Worm (Caenorhabditis elegans) whole organism, L3 larva: ENCODE results near the gene C53B7.2.
A peak's percentile ranks its signal among the peaks of the same experiment; 100 is the strongest.
"Not testable (repeated sequence)": the region's sequence is repeated elsewhere in the genome, so short reads cannot be mapped to it uniquely, and the experiment has no call there.

Experiments used
- daf-12 ChIP-seq: fragments of 150-350 bp; optimal IDR thresholded peaks from 2 replicates; lab custom pipeline; 2014; ENCODE audit warnings: missing biosample characterization, missing genetic modification reagents, missing genetic modification characterization
- elt-1 ChIP-seq: fragments of 150-350 bp; optimal IDR thresholded peaks from 2 replicates; lab custom pipeline; 2014; ENCODE audit warnings: missing biosample characterization, missing genetic modification characterization
- elt-2 ChIP-seq: sonication (generic microtip); optimal IDR thresholded peaks from 2 replicates; lab custom pipeline; 2016; ENCODE audit warnings: missing genetic modification reagents, mild to moderate bottlenecking, missing genetic modification characterization, missing compliant biosample characterization
- elt-3 ChIP-seq, 3 experiments: fragments of 150-350 bp in 1 of 3; sonication (generic microtip) in 2 of 3; optimal IDR thresholded peaks; 2 replicates in 2 of 3; 4 replicates in 1 of 3; lab custom pipeline; 2014 to 2017; ENCODE audit warnings: missing biosample characterization in 3 of 3, missing genetic modification characterization in 3 of 3
- fkh-10 ChIP-seq: sonication (generic microtip); optimal IDR thresholded peaks from 2 replicates; lab custom pipeline; 2017; ENCODE audit warnings: missing biosample characterization, missing genetic modification reagents, missing genetic modification characterization
- fos-1 ChIP-seq: fragments of 150-350 bp; optimal IDR thresholded peaks from 2 replicates; lab custom pipeline; 2014; ENCODE audit warnings: missing biosample characterization, missing genetic modification characterization
- jun-1 ChIP-seq: fragments of 150-350 bp; optimal IDR thresholded peaks from 2 replicates; lab custom pipeline; 2014; ENCODE audit warnings: missing biosample characterization, missing genetic modification reagents, missing genetic modification characterization
- lin-15B ChIP-seq: fragments of 150-350 bp; optimal IDR thresholded peaks from 2 replicates; lab custom pipeline; 2014; ENCODE audit warnings: missing biosample characterization, missing genetic modification characterization
- lin-39 ChIP-seq: fragments of 150-350 bp; optimal IDR thresholded peaks from 2 replicates; lab custom pipeline; 2018; ENCODE audit warnings: missing biosample characterization, missing genetic modification reagents, missing genetic modification characterization
- lsy-12 ChIP-seq: sonication (generic microtip); optimal IDR thresholded peaks from 2 replicates; lab custom pipeline; 2016; ENCODE audit warnings: mild to moderate bottlenecking, missing genetic modification characterization, missing compliant biosample characterization
- mdl-1 ChIP-seq: fragments of 150-350 bp; optimal IDR thresholded peaks from 2 replicates; lab custom pipeline; 2014; ENCODE audit warnings: missing biosample characterization, missing genetic modification characterization
- nfya-1 ChIP-seq: sonication (generic microtip); optimal IDR thresholded peaks from 2 replicates; lab custom pipeline; 2017; ENCODE audit warnings: missing genetic modification characterization, mild to moderate bottlenecking, missing compliant biosample characterization, antibody characterized with exemption, moderate library complexity; ENCODE audit not compliant: insufficient read depth
- nhr-11 ChIP-seq: fragments of 150-350 bp; optimal IDR thresholded peaks from 2 replicates; lab custom pipeline; 2014; ENCODE audit warnings: missing biosample characterization, missing genetic modification characterization
- nhr-12 ChIP-seq: fragments of 150-350 bp; optimal IDR thresholded peaks from 2 replicates; lab custom pipeline; 2014; ENCODE audit warnings: missing biosample characterization, missing genetic modification characterization
- nhr-23 ChIP-seq: fragments of 150-350 bp; optimal IDR thresholded peaks from 2 replicates; lab custom pipeline; 2014; ENCODE audit warnings: missing biosample characterization, missing genetic modification reagents, missing genetic modification characterization
- nhr-237 ChIP-seq: fragments of 150-350 bp; optimal IDR thresholded peaks from 2 replicates; lab custom pipeline; 2014; ENCODE audit warnings: missing biosample characterization, missing genetic modification characterization
- nhr-25 ChIP-seq: sonication (generic microtip); optimal IDR thresholded peaks from 2 replicates; lab custom pipeline; 2017; ENCODE audit warnings: missing biosample characterization, missing genetic modification characterization
- nhr-28 ChIP-seq: fragments of 150-350 bp; optimal IDR thresholded peaks from 2 replicates; lab custom pipeline; 2014; ENCODE audit warnings: missing biosample characterization, missing genetic modification characterization
- nhr-43 ChIP-seq: sonication (generic microtip); optimal IDR thresholded peaks from 2 replicates; lab custom pipeline; 2016; ENCODE audit warnings: mild to moderate bottlenecking, missing genetic modification characterization, missing compliant biosample characterization; ENCODE audit not compliant: poor library complexity, severe bottlenecking
- nhr-67 ChIP-seq: fragments of 150-350 bp; optimal IDR thresholded peaks from 2 replicates; lab custom pipeline; 2014; ENCODE audit warnings: missing biosample characterization, missing genetic modification characterization
- nhr-76 ChIP-seq: fragments of 150-350 bp; sonication (generic microtip); optimal IDR thresholded peaks from 5 replicates; lab custom pipeline; 2014; ENCODE audit warnings: missing biosample characterization, missing genetic modification characterization
- pha-4 ChIP-seq: fragments of 150-350 bp; optimal IDR thresholded peaks from 2 replicates; lab custom pipeline; 2014; ENCODE audit warnings: missing biosample characterization, missing genetic modification reagents, missing genetic modification characterization
- pqm-1 ChIP-seq: fragments of 150-350 bp; optimal IDR thresholded peaks from 2 replicates; lab custom pipeline; 2017; ENCODE audit warnings: missing biosample characterization, missing genetic modification characterization, inconsistent platforms
- skn-1 ChIP-seq: fragments of 150-350 bp; optimal IDR thresholded peaks from 2 replicates; lab custom pipeline; 2014; ENCODE audit warnings: missing biosample characterization, missing genetic modification characterization
- snpc-4 ChIP-seq: fragments of 150-350 bp; optimal IDR thresholded peaks from 2 replicates; lab custom pipeline; 2014; ENCODE audit warnings: missing biosample characterization, missing genetic modification characterization
- tbx-2 ChIP-seq: sonication (generic microtip); optimal IDR thresholded peaks from 2 replicates; lab custom pipeline; 2016; ENCODE audit warnings: mild to moderate bottlenecking, missing genetic modification characterization, missing compliant biosample characterization
- unc-62 ChIP-seq: fragments of 150-350 bp; sonication (generic microtip); optimal IDR thresholded peaks from 4 replicates; lab custom pipeline; 2014; ENCODE audit warnings: missing biosample characterization, missing genetic modification reagents, missing genetic modification characterization
- ztf-4 ChIP-seq: fragments of 150-350 bp; optimal IDR thresholded peaks from 2 replicates; lab custom pipeline; 2014; ENCODE audit warnings: missing biosample characterization, missing genetic modification characterization

The C53B7.2 gene

ce11 chrX:6867707-6868106 is 21.7 kb downstream of the C53B7.2 start (continued):
- TF ChIP-seq pqm-1: peak; percentile 52
- peak; percentile 79 for TF ChIP-seq nhr-43 (tag; lab: Kevin White, UChicago)
- TF ChIP-seq tbx-2 (tag; lab: Kevin White, UChicago): peak; percentile 63
- TF ChIP-seq nhr-12 (tag; lab: Kevin White, UChicago): no peak
- TF ChIP-seq lin-39 (tag; lab: Kevin White, UChicago): peak; percentile 48
- TF ChIP-seq fkh-10 (GFP tag; lab: Kevin White, UChicago): no peak
- peak; percentile 17 for TF ChIP-seq nhr-23 (tag; lab: Kevin White, UChicago)

DNA sequence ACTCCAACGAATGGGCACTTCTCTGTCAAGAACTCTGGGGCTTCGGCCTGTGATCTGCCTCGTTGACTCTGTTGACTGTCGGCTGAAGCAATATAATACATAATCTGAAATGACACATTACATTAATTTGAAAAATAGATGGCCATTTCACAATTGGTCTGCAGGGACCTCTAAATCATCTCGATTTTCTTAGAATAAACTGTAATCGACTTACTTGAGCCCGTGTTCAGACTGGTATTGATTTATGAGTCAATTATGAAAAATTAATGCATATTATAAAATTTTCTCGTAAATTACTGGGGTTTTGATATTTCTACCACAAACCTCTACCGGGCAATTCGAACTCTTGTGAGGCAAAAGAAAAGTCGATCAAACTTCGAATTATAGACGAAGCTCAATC is 22.6 kb downstream of the C53B7.2 start, which contains the start of gene C53B7.6:
TSS of gene C53B7.6 (minus strand) at position 101 of the 400 bp plus-strand sequence.
- not testable (repeated sequence) for TF ChIP-seq nhr-25, snpc-4, elt-1 (tag; lab: Kevin White, UChicago)

DNA sequence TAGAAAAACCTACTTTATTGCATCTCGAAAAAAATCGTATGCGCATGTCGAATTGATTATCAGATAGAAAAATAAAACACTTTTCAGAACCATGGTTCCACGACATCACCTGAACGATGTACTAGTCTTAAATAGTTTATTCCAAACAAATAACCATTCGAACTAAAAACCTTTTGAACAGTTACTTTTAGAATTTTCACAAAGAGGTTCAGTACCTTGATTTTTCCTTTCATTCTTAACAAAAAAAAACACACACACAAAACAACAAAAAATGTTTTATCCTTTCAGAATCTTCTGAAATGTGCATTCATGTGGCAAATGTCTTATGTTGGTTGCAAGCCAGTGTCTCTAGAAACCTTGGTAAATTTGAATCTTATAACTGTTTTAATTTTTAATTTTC is 28.7 kb downstream of the C53B7.2 start, which contains the start of gene F41C6.4:
TSS of gene F41C6.4 (minus strand) at position 101 of the 400 bp plus-strand sequence.
- TF ChIP-seq elt-3 (tag; optimal IDR thresholded peaks at IDR 0.05; lab: Kevin White, UChicago): no peak
- TF ChIP-seq lsy-12 (tag; lab: Kevin White, UChicago): no peak
- TF ChIP-seq nhr-12 (tag; lab: Kevin White, UChicago): no peak
- TF ChIP-seq nhr-237 (tag; lab: Kevin White, UChicago): no peak
- no peak for TF ChIP-seq nhr-28 (tag; lab: Kevin White, UChicago)
- no peak for TF ChIP-seq ztf-4 (tag; lab: Kevin White, UChicago)

- TF ChIP-seq nhr-76 (tag; lab: Kevin White, UChicago) (no peak), elt-2 (tag; lab: Kevin White, UChicago) (no peak), nhr-11 (tag; lab: Kevin White, UChicago) (no peak), pqm-1 (no peak), skn-1 (tag; lab: Kevin White, UChicago) (no peak)
Measured at ce11 chrX:6875273-6875672, 29.2 kb downstream of the C53B7.2 start.

DNA sequence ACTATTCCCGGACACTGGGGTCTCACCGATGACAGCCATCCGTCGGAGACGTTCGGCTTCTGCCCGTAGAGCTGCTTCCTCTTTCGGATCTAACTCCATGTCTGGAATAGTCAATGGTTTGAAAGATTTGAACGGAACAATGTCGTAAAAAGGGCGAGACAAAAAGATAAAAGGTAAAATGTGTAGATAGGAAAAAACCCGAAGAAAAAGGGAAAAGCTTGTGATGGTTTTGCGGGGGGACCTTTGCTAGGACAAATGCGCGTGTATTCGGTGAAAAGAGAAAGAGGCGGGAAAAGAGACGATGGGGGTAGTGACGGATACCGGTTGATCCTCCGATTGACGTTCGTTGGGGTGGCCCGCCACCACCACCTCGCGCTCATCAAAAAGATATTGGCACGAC is 31.4 kb downstream of the C53B7.2 start, which contains the start of gene col-173:
TSS of gene col-173 (minus strand) at position 101 of the 400 bp plus-strand sequence.
- TF ChIP-seq lin-15B (tag; lab: Kevin White, UChicago) (no peak), fos-1 (tag; lab: Kevin White, UChicago) (no peak), jun-1 (tag; lab: Kevin White, UChicago) (no peak), nfya-1 (no peak), pha-4 (tag; lab: Kevin White, UChicago) (no peak)

DNA sequence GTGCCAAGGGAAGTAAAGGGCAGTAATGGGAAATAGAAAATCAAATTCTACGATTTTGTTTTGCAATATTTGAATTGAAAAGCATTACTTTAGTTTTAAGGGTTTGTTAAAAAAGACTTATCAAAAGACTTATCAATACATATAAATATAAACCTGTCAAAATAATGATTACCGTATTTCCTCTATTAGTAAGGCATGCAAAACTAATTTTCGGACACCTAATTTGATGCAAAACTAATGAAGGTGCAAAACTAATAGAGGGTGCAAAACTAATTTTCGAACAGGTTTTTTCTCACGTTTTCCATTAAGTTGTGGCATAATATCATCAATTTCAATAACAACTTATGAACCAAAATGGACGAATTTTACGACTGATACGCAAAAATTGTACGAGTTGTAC is 35.8 kb downstream of the C53B7.2 start, which contains the start of gene F41C6.6:
TSS of gene F41C6.6 (minus strand) at position 101 of the 400 bp plus-strand sequence.
- TF ChIP-seq nhr-237 (tag; lab: Kevin White, UChicago); daf-12; unc-62 (GFP tag; lab: Kevin White, UChicago): not testable (repeated sequence)

ce11 chrX:6884439-6884838 is 38.4 kb downstream of the C53B7.2 start:
- TF ChIP-seq elt-2 (tag; lab: Kevin White, UChicago): peak; percentile 59
- TF ChIP-seq pha-4 (tag; lab: Kevin White, UChicago): peak; percentile 48
- TF ChIP-seq elt-1 (tag; lab: Kevin White, UChicago): no peak
- no peak for TF ChIP-seq nhr-23 (tag; lab: Kevin White, UChicago)
- no peak for TF ChIP-seq mdl-1 (tag; lab: Kevin White, UChicago)
- no peak for TF ChIP-seq lin-15B (tag; lab: Kevin White, UChicago)
- TF ChIP-seq nhr-67 (tag; lab: Kevin White, UChicago): no peak
- TF ChIP-seq nhr-76 (tag; lab: Kevin White, UChicago): no peak
- TF ChIP-seq nhr-11 (tag; lab: Kevin White, UChicago): no peak
- no peak for TF ChIP-seq tbx-2 (tag; lab: Kevin White, UChicago)
- TF ChIP-seq pqm-1: peak; percentile 5
- TF ChIP-seq nfya-1: no peak
